Fruit fly (Drosophila melanogaster): Measurements from ENCODE around the gene CecC.

CecC gene

DNA sequence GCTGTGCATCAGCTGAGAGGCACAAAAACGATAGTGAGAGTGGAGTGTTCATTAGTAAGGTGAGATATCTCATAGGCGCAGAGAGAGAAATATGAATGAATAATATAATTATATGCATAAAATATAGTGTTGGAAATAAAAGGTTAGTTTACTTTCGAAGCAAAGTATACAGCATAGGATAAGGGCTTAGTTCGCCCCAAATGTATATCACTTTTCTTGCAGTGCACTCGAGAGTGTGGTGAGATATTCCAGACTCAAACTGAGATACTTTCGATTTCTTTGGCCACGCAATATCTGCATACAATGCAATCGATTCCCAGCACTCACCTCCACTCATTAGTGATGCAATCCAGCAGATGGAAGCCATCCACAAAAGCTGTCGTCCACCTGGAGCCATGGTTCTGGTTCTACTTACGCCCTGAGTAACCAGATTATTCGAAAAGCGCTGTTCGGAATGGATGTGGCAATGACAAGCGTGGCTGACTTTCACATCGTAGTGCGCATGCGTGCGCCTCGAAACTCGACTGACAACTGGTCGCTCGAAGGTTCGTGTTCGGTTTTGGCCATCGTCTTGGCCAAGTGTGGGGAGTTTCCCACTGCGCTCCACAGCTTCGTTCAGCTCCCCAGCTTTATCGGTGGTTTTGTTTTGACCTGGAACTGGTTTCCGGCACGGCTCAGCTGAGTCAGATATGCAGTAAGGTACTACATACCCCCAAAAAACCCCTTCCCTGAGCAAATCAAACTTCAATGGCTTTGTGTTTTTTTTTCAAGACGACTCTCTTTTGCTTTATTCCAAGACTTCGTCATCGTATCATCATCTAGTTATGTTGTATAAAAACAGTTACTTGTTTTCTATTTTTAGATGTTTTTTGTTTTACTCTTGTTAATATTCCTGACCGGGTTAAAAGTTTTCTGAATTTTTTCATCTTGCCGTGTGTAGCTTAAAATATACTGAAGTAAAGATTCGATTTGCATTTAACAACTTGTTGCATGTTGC lies 45.3 kb upstream of the CecC start, which contains the start of gene Rsod (continued):
- no peak for TF ChIP-seq her (GFP tag; optimal IDR thresholded peaks at IDR 0.05)
- TF ChIP-seq seq (GFP tag; IDR thresholded peaks at IDR 0.05), result peak; percentile 70
- TF ChIP-seq ap (GFP tag; IDR thresholded peaks at IDR 0.05), result peak; percentile 54
- no peak for TF ChIP-seq CG6654 (GFP tag; optimal IDR thresholded peaks at IDR 0.05)
- TF ChIP-seq CG8944 (GFP tag; optimal IDR thresholded peaks at IDR 0.05), result no peak
- TF ChIP-seq dimm (GFP tag; IDR thresholded peaks at IDR 0.05), result peak; percentile 50
- TF ChIP-seq Bteb2 (GFP tag; optimal IDR thresholded peaks at IDR 0.05), result no peak
- no peak for TF ChIP-seq CG11696 (GFP tag; IDR thresholded peaks at IDR 0.05)
- TF ChIP-seq zen (tag; optimal IDR thresholded peaks at IDR 0.05), result no peak
- no peak for TF ChIP-seq CG3163 (GFP tag; optimal IDR thresholded peaks at IDR 0.05)
- peak; percentile 55; the same call in 1 of the 2 replicates for TF ChIP-seq CG6272 (GFP tag; IDR thresholded peaks at IDR 0.05)
- TF ChIP-seq Bdp1 (GFP tag; optimal IDR thresholded peaks at IDR 0.05), result no peak
- TF ChIP-seq emc (GFP tag; optimal IDR thresholded peaks at IDR 0.05), result no peak
- no peak for TF ChIP-seq Side (GFP tag; optimal IDR thresholded peaks at IDR 0.05)
- TF ChIP-seq CG12236 (GFP tag; optimal IDR thresholded peaks at IDR 0.05), result no peak
- no peak for TF ChIP-seq CG6683 (GFP tag; optimal IDR thresholded peaks at IDR 0.05)
- peak; percentile 65 for TF ChIP-seq oc (tag; optimal IDR thresholded peaks at IDR 0.05)
- no peak for TF ChIP-seq CG4328 (GFP tag; optimal IDR thresholded peaks at IDR 0.05)
- TF ChIP-seq trh (GFP tag; optimal IDR thresholded peaks at IDR 0.05), result no peak
- TF ChIP-seq dm (GFP tag; optimal IDR thresholded peaks at IDR 0.05), result no peak
- TF ChIP-seq yki (optimal IDR thresholded peaks at IDR 0.05), result no peak
- TF ChIP-seq CG33557 (GFP tag; optimal IDR thresholded peaks at IDR 0.05), result peak; percentile 50
- TF ChIP-seq Six4 (GFP tag; optimal IDR thresholded peaks at IDR 0.05), result peak; percentile 23
- peak; percentile 56 for TF ChIP-seq CG13424 (tag; optimal IDR thresholded peaks at IDR 0.05)
- peak; percentile 68 for TF ChIP-seq CG10979 (tag; optimal IDR thresholded peaks at IDR 0.05)
- no peak for TF ChIP-seq luna (GFP tag; optimal IDR thresholded peaks at IDR 0.05)
- TF ChIP-seq D19B (GFP tag; optimal IDR thresholded peaks at IDR 0.05), result no peak
- no peak for TF ChIP-seq CG31365 (tag; optimal IDR thresholded peaks at IDR 0.05)
- peak; percentile 83 for TF ChIP-seq zfh1 (GFP tag; IDR thresholded peaks at IDR 0.05)
- TF ChIP-seq CG3847 (GFP tag; IDR thresholded peaks at IDR 0.05), result peak; percentile 31; the same call in 1 of the 2 replicates
- TF ChIP-seq sob (GFP tag; IDR thresholded peaks at IDR 0.05), result peak; percentile 29; the same call in 1 of the 2 replicates
- peak; percentile 66 for TF ChIP-seq NFAT (GFP tag; IDR thresholded peaks at IDR 0.05)
- TF ChIP-seq CG7357 (GFP tag; IDR thresholded peaks at IDR 0.05), result peak; percentile 56
- TF ChIP-seq wor (GFP tag; IDR thresholded peaks at IDR 0.05), result peak; percentile 28; the same call in 1 of the 2 replicates
- peak; percentile 47 for TF ChIP-seq bowl (GFP tag; IDR thresholded peaks at IDR 0.05)
- no peak for TF ChIP-seq tx (GFP tag; optimal IDR thresholded peaks at IDR 0.05)
- peak; percentile 76 for TF ChIP-seq CG4730 (GFP tag; IDR thresholded peaks at IDR 0.05)
- peak; percentile 32 for TF ChIP-seq lilli (GFP tag; optimal IDR thresholded peaks at IDR 0.05)
- TF ChIP-seq CG11560 (tag; IDR thresholded peaks at IDR 0.05), result no peak; the same call in 2 of the 3 replicates
- TF ChIP-seq MTF-1 (GFP tag; optimal IDR thresholded peaks at IDR 0.05; ENCODE audit: borderline replicate concordance), result no peak
- peak; percentile 52; the same call in 1 of the 2 replicates for TF ChIP-seq CG32772 (GFP tag; IDR thresholded peaks at IDR 0.05)
- peak; percentile 74 for TF ChIP-seq Mrtf (GFP tag; IDR thresholded peaks at IDR 0.05)
- TF ChIP-seq ara (GFP tag; IDR thresholded peaks at IDR 0.05), result peak; percentile 76
- peak; percentile 59 for TF ChIP-seq Asciz (GFP tag; optimal IDR thresholded peaks at IDR 0.05)
- no peak for TF ChIP-seq CG7271 (tag; optimal IDR thresholded peaks at IDR 0.05)
- peak; percentile 64; the same call in 2 of the 3 replicates for TF ChIP-seq CG3726 (GFP tag; IDR thresholded peaks at IDR 0.05)
- TF ChIP-seq CG13775 (GFP tag; optimal IDR thresholded peaks at IDR 0.05), result peak; percentile 26
- TF ChIP-seq CG32767 (GFP tag; IDR thresholded peaks at IDR 0.05), result peak; percentile 38; the same call in 1 of the 2 replicates
- TF ChIP-seq HLH4C (GFP tag; IDR thresholded peaks at IDR 0.05; ENCODE audit: partially characterized antibody), result 0 out of 3 replicates have a peak, but pooled peaks have one; percentile 14
- no peak for TF ChIP-seq run (tag; optimal IDR thresholded peaks at IDR 0.05)

Data from whole organism, embryonic.